Worm (Caenorhabditis elegans) whole organism, L3 larva: ENCODE results near the gene nono-1.
A peak's percentile ranks its signal among the peaks of the same experiment; 100 is the strongest.

Source experiments
- ZK546.5 ChIP-seq: sonication (generic microtip); optimal IDR thresholded peaks from 2 replicates; lab custom pipeline; 2017; ENCODE audit warnings: missing biosample characterization, missing genetic modification characterization
- ama-1 ChIP-seq: fragments of 150-350 bp; optimal IDR thresholded peaks from 2 replicates; lab custom pipeline; 2018
- ceh-16 ChIP-seq: sonication (generic microtip); optimal IDR thresholded peaks from 2 replicates; lab custom pipeline; 2017; ENCODE audit warnings: missing biosample characterization, missing genetic modification characterization
- ceh-28 ChIP-seq: fragments of 150-350 bp; optimal IDR thresholded peaks from 2 replicates; lab custom pipeline; 2014; ENCODE audit warnings: missing biosample characterization, missing genetic modification reagents, missing genetic modification characterization
- ceh-9 ChIP-seq: sonication (generic microtip); optimal IDR thresholded peaks from 2 replicates; lab custom pipeline; 2018; ENCODE audit warnings: missing biosample characterization, missing genetic modification characterization
- daf-12 ChIP-seq: fragments of 150-350 bp; optimal IDR thresholded peaks from 2 replicates; lab custom pipeline; 2014; ENCODE audit warnings: missing biosample characterization, missing genetic modification reagents, missing genetic modification characterization
- egl-27 ChIP-seq: sonication (generic microtip); optimal IDR thresholded peaks from 4 replicates; lab custom pipeline; 2017; ENCODE audit warnings: missing biosample characterization, missing genetic modification reagents, missing genetic modification characterization
- elt-2 ChIP-seq: sonication (generic microtip); optimal IDR thresholded peaks from 2 replicates; lab custom pipeline; 2016; ENCODE audit warnings: missing genetic modification reagents, mild to moderate bottlenecking, missing genetic modification characterization, missing compliant biosample characterization
- elt-3 ChIP-seq, 3 experiments: fragments of 150-350 bp in 1 of 3; sonication (generic microtip) in 2 of 3; optimal IDR thresholded peaks; 2 replicates in 2 of 3; 4 replicates in 1 of 3; lab custom pipeline; 2014 to 2017; ENCODE audit warnings: missing biosample characterization in 3 of 3, missing genetic modification characterization in 3 of 3
- eor-1 ChIP-seq, 2 experiments: fragments of 150-350 bp; optimal IDR thresholded peaks; 2 replicates each; lab custom pipeline; 2014 to 2018; ENCODE audit warnings: missing biosample characterization in 2 of 2, missing genetic modification characterization in 2 of 2
- fkh-10 ChIP-seq: sonication (generic microtip); optimal IDR thresholded peaks from 2 replicates; lab custom pipeline; 2017; ENCODE audit warnings: missing biosample characterization, missing genetic modification reagents, missing genetic modification characterization
- fos-1 ChIP-seq: fragments of 150-350 bp; optimal IDR thresholded peaks from 2 replicates; lab custom pipeline; 2014; ENCODE audit warnings: missing biosample characterization, missing genetic modification characterization
- hmg-11 ChIP-seq: sonication (generic microtip); optimal IDR thresholded peaks from 2 replicates; lab custom pipeline; 2016; ENCODE audit warnings: missing genetic modification characterization, missing compliant biosample characterization
- jun-1 ChIP-seq: fragments of 150-350 bp; optimal IDR thresholded peaks from 2 replicates; lab custom pipeline; 2014; ENCODE audit warnings: missing biosample characterization, missing genetic modification reagents, missing genetic modification characterization
- lin-15B ChIP-seq: fragments of 150-350 bp; optimal IDR thresholded peaks from 2 replicates; lab custom pipeline; 2014; ENCODE audit warnings: missing biosample characterization, missing genetic modification characterization
- lsy-12 ChIP-seq: sonication (generic microtip); optimal IDR thresholded peaks from 2 replicates; lab custom pipeline; 2016; ENCODE audit warnings: mild to moderate bottlenecking, missing genetic modification characterization, missing compliant biosample characterization
- mml-1 ChIP-seq: fragments of 150-350 bp; sonication (generic microtip); optimal IDR thresholded peaks from 3 replicates; lab custom pipeline; 2014; ENCODE audit warnings: missing biosample characterization, missing genetic modification characterization
- nfya-1 ChIP-seq: sonication (generic microtip); optimal IDR thresholded peaks from 2 replicates; lab custom pipeline; 2017; ENCODE audit warnings: missing genetic modification characterization, mild to moderate bottlenecking, missing compliant biosample characterization, antibody characterized with exemption, moderate library complexity; ENCODE audit not compliant: insufficient read depth
- nhr-12 ChIP-seq: fragments of 150-350 bp; optimal IDR thresholded peaks from 2 replicates; lab custom pipeline; 2014; ENCODE audit warnings: missing biosample characterization, missing genetic modification characterization
- nhr-23 ChIP-seq: fragments of 150-350 bp; optimal IDR thresholded peaks from 2 replicates; lab custom pipeline; 2014; ENCODE audit warnings: missing biosample characterization, missing genetic modification reagents, missing genetic modification characterization
- nhr-237 ChIP-seq: fragments of 150-350 bp; optimal IDR thresholded peaks from 2 replicates; lab custom pipeline; 2014; ENCODE audit warnings: missing biosample characterization, missing genetic modification characterization
- nhr-25 ChIP-seq: sonication (generic microtip); optimal IDR thresholded peaks from 2 replicates; lab custom pipeline; 2017; ENCODE audit warnings: missing biosample characterization, missing genetic modification characterization
- nhr-28 ChIP-seq: fragments of 150-350 bp; optimal IDR thresholded peaks from 2 replicates; lab custom pipeline; 2014; ENCODE audit warnings: missing biosample characterization, missing genetic modification characterization
- nhr-43 ChIP-seq: sonication (generic microtip); optimal IDR thresholded peaks from 2 replicates; lab custom pipeline; 2016; ENCODE audit warnings: mild to moderate bottlenecking, missing genetic modification characterization, missing compliant biosample characterization; ENCODE audit not compliant: poor library complexity, severe bottlenecking
- nhr-67 ChIP-seq: fragments of 150-350 bp; optimal IDR thresholded peaks from 2 replicates; lab custom pipeline; 2014; ENCODE audit warnings: missing biosample characterization, missing genetic modification characterization
- nhr-76 ChIP-seq: fragments of 150-350 bp; sonication (generic microtip); optimal IDR thresholded peaks from 5 replicates; lab custom pipeline; 2014; ENCODE audit warnings: missing biosample characterization, missing genetic modification characterization
- nhr-77 ChIP-seq: fragments of 150-350 bp; optimal IDR thresholded peaks from 2 replicates; lab custom pipeline; 2014; ENCODE audit warnings: missing biosample characterization, missing genetic modification characterization
- pha-4 ChIP-seq: fragments of 150-350 bp; optimal IDR thresholded peaks from 2 replicates; lab custom pipeline; 2014; ENCODE audit warnings: missing biosample characterization, missing genetic modification reagents, missing genetic modification characterization
- pqm-1 ChIP-seq: fragments of 150-350 bp; optimal IDR thresholded peaks from 2 replicates; lab custom pipeline; 2017; ENCODE audit warnings: missing biosample characterization, missing genetic modification characterization, inconsistent platforms
- sea-2 ChIP-seq: fragments of 150-350 bp; sonication (generic microtip); optimal IDR thresholded peaks from 4 replicates; lab custom pipeline; 2014; ENCODE audit warnings: missing biosample characterization, missing genetic modification reagents, missing genetic modification characterization
- skn-1 ChIP-seq: fragments of 150-350 bp; optimal IDR thresholded peaks from 2 replicates; lab custom pipeline; 2014; ENCODE audit warnings: missing biosample characterization, missing genetic modification characterization
- snpc-4 ChIP-seq: fragments of 150-350 bp; optimal IDR thresholded peaks from 2 replicates; lab custom pipeline; 2014; ENCODE audit warnings: missing biosample characterization, missing genetic modification characterization
- tbx-2 ChIP-seq: sonication (generic microtip); optimal IDR thresholded peaks from 2 replicates; lab custom pipeline; 2016; ENCODE audit warnings: mild to moderate bottlenecking, missing genetic modification characterization, missing compliant biosample characterization
- unc-39 ChIP-seq: sonication (generic microtip); optimal IDR thresholded peaks from 4 replicates; lab custom pipeline; 2017; ENCODE audit warnings: missing biosample characterization, missing genetic modification characterization
- ztf-11 ChIP-seq: fragments of 150-350 bp; optimal IDR thresholded peaks from 2 replicates; lab custom pipeline; 2014; ENCODE audit warnings: missing biosample characterization, missing genetic modification characterization
- ztf-4 ChIP-seq: fragments of 150-350 bp; optimal IDR thresholded peaks from 2 replicates; lab custom pipeline; 2014; ENCODE audit warnings: missing biosample characterization, missing genetic modification characterization

Gene nono-1

ce11 chrIII:5919799-5920387 is 38.2 kb downstream of the nono-1 start, which contains the start of the genes tdo-2 and C28H8.2 (continued):
- TF ChIP-seq ama-1: no peak
- peak; percentile 95 for TF ChIP-seq nhr-25 (tag; lab: Kevin White, UChicago)
- TF ChIP-seq nhr-28 (tag; lab: Kevin White, UChicago): no peak
- TF ChIP-seq nhr-77 (tag; lab: Kevin White, UChicago): no peak
- no peak for TF ChIP-seq daf-12
- no peak for TF ChIP-seq ztf-11 (tag; lab: Kevin White, UChicago)
- no peak for TF ChIP-seq nhr-67 (tag; lab: Kevin White, UChicago)
- TF ChIP-seq lin-15B (tag; lab: Kevin White, UChicago): no peak

ce11 chrIII:5917365-5917958 is 40.6 kb downstream of the nono-1 start:
- TF ChIP-seq ceh-16 (tag; lab: Kevin White, UChicago) (no peak), nhr-25 (tag; lab: Kevin White, UChicago) (peak; percentile 17), nhr-67 (tag; lab: Kevin White, UChicago) (no peak), fos-1 (peak; percentile 18), hmg-11 (tag; lab: Kevin White, UChicago) (no peak), sea-2 (GFP tag; lab: Kevin White, UChicago) (no peak), jun-1 (no peak), nhr-12 (tag; lab: Kevin White, UChicago) (no peak), ama-1 (peak; percentile 2), egl-27 (no peak), nhr-23 (tag; lab: Kevin White, UChicago) (peak; percentile 20), pha-4 (tag; lab: Kevin White, UChicago) (peak; percentile 41), skn-1 (tag; lab: Kevin White, UChicago) (peak; percentile 92), ceh-28 (tag; lab: Kevin White, UChicago) (peak; percentile 37), ZK546.5 (no peak), mml-1 (tag; lab: Kevin White, UChicago) (no peak), nhr-43 (peak; percentile 16), pqm-1 (peak; percentile 42), fkh-10 (GFP tag; lab: Kevin White, UChicago) (no peak), ztf-4 (tag; lab: Kevin White, UChicago) (peak; percentile 24), unc-39 (tag; lab: Kevin White, UChicago) (no peak), nhr-237 (no peak), elt-2 (peak; percentile 87), eor-1 (tag; optimal IDR thresholded peaks at IDR 0.05; lab: Kevin White, UChicago) (no peak), ztf-11 (tag; lab: Kevin White, UChicago) (no peak), elt-3 (tag; optimal IDR thresholded peaks at IDR 0.05; lab: Kevin White, UChicago) (no peak), nhr-76 (tag; lab: Kevin White, UChicago) (no peak), tbx-2 (tag; lab: Kevin White, UChicago) (no peak), lsy-12 (peak; percentile 40)

ce11 chrIII:5915926-5916325 is 42.1 kb downstream of the nono-1 start:
- TF ChIP-seq ceh-28 (tag; lab: Kevin White, UChicago): no peak
- no peak for TF ChIP-seq elt-3 (tag; optimal IDR thresholded peaks at IDR 0.05; lab: Kevin White, UChicago)
- TF ChIP-seq nfya-1 (tag; lab: Kevin White, UChicago): no peak
- TF ChIP-seq skn-1 (tag; lab: Kevin White, UChicago): peak; percentile 4
- TF ChIP-seq ceh-9: no peak
- no peak for TF ChIP-seq ztf-4 (tag; lab: Kevin White, UChicago)
- no peak for TF ChIP-seq ama-1
- no peak for TF ChIP-seq unc-39 (tag; lab: Kevin White, UChicago)
- peak; percentile 87 for TF ChIP-seq elt-2
- TF ChIP-seq hmg-11 (tag; lab: Kevin White, UChicago): no peak
- no peak for TF ChIP-seq lsy-12
- TF ChIP-seq pha-4 (tag; lab: Kevin White, UChicago): peak; percentile 38
- TF ChIP-seq pqm-1: peak; percentile 40
- TF ChIP-seq ztf-11 (tag; lab: Kevin White, UChicago): no peak
- no peak for TF ChIP-seq mml-1 (tag; lab: Kevin White, UChicago)
- no peak for TF ChIP-seq snpc-4
- no peak for TF ChIP-seq egl-27

ce11 chrIII:5914717-5915116 is 43.3 kb downstream of the nono-1 start:
- TF ChIP-seq elt-2 (peak; percentile 77), nfya-1 (tag; lab: Kevin White, UChicago) (peak; percentile 72), pqm-1 (peak; percentile 48), pha-4 (tag; lab: Kevin White, UChicago) (peak; percentile 12), nhr-67 (tag; lab: Kevin White, UChicago) (no peak)
